Fruit fly (Drosophila melanogaster): Measurements from ENCODE around the gene CG32243.

- TF ChIP-seq CG8478 (optimal IDR thresholded peaks at IDR 0.05) (no peak), CTCF (optimal IDR thresholded peaks at IDR 0.05) (no peak)
Measured at dm6 chr3L:4548380-4548779, 7.3 kb upstream of the CG32243 start.
